Fruit fly (Drosophila melanogaster): ENCODE data around the gene AnxB11.

AnxB11 gene

DNA sequence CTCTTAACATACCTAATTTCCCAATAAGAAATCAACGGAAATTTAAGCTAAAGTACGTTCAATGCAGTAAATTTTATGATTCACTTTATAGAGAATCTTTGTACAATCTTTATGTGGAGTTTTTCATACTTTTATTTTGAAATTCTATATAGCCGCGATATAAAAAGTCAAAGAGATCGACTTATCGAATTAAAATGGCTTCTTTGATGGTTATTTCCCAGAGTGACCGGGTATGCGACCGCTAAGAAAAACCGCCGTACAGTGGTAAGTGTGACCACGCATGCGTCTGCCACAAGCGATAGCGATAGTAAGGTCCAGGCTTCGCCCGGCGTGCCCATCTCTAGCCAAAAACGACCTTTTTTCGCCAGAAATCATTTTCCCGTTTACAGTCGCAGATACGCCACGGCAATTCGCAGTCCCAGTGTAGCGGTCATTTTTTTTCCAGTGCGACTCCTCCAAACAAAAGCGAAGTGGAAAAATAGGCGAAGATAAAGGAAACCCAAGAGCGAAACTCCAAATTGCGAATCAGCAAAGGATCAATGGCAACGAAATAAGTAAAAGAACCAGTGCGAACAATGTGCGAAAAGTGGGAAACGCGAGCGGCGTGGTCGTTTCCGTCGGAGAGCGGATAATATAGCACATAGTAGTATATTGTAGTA, 530 bp upstream of the AnxB11 start, which contains the start of gene hang (continued):
- TF ChIP-seq br (optimal IDR thresholded peaks at IDR 0.05) (no peak), bsh (GFP tag; optimal IDR thresholded peaks at IDR 0.05) (peak in 1 of 2 experiments; percentile 0), lab (GFP tag; optimal IDR thresholded peaks at IDR 0.05) (peak; percentile 68), Sry-δ (GFP tag; optimal IDR thresholded peaks at IDR 0.05) (peak; percentile 95), CG10147 (GFP tag; optimal IDR thresholded peaks at IDR 0.05) (peak; percentile 27), Gug (GFP tag; IDR thresholded peaks at IDR 0.05) (peak; percentile 31; the same call in 1 of the 4 replicates), exex (tag; optimal IDR thresholded peaks at IDR 0.05) (no peak), CG2129 (GFP tag; IDR thresholded peaks at IDR 0.05; ENCODE audit: partially characterized antibody) (peak; percentile 34; the same call in 1 of the 2 replicates), dm (GFP tag; optimal IDR thresholded peaks at IDR 0.05) (peak; percentile 3), Tbp (GFP tag; optimal IDR thresholded peaks at IDR 0.05) (peak; percentile 41), CG34376 (GFP tag; optimal IDR thresholded peaks at IDR 0.05) (peak; percentile 67), Abd-B (GFP tag; optimal IDR thresholded peaks at IDR 0.05) (peak; percentile 30), dati (GFP tag; IDR thresholded peaks at IDR 0.05) (no peak), CG17612 (GFP tag; IDR thresholded peaks at IDR 0.05) (no peak), ftz-f1 (GFP tag; optimal IDR thresholded peaks at IDR 0.05) (no peak), crol (GFP tag; IDR thresholded peaks at IDR 0.05) (no peak), Kr (GFP tag; optimal IDR thresholded peaks at IDR 0.05) (no peak), CG8924 (tag; optimal IDR thresholded peaks at IDR 0.05) (peak; percentile 22), CG18619 (GFP tag; optimal IDR thresholded peaks at IDR 0.05) (peak; percentile 11), Meics (GFP tag; optimal IDR thresholded peaks at IDR 0.05) (peak; percentile 23), unc-4 (GFP tag; IDR thresholded peaks at IDR 0.05; ENCODE audit: partially characterized antibody) (peak; percentile 71), tio (GFP tag; optimal IDR thresholded peaks at IDR 0.05) (no peak), kni (GFP tag; optimal IDR thresholded peaks at IDR 0.05) (no peak), gfzf (GFP tag; optimal IDR thresholded peaks at IDR 0.05) (peak; percentile 93), stwl (tag; optimal IDR thresholded peaks at IDR 0.05) (peak; percentile 31), CG10321 (GFP tag; IDR thresholded peaks at IDR 0.05) (no peak), ind (GFP tag; optimal IDR thresholded peaks at IDR 0.05) (peak; percentile 10), Nf-YB (GFP tag; optimal IDR thresholded peaks at IDR 0.05) (peak; percentile 18), CG6254 (GFP tag; optimal IDR thresholded peaks at IDR 0.05) (no peak), CG9215 (GFP tag; IDR thresholded peaks at IDR 0.05) (no peak), Fer3 (tag; optimal IDR thresholded peaks at IDR 0.05) (peak; percentile 21), CG8281 (tag; optimal IDR thresholded peaks at IDR 0.05) (no peak), CG14667 (GFP tag; IDR thresholded peaks at IDR 0.05) (no peak), C15 (GFP tag; IDR thresholded peaks at IDR 0.05) (no peak), sens (GFP tag) (peak; percentile 65), tgo (GFP tag; IDR thresholded peaks at IDR 0.05) (no peak), klu (GFP tag; IDR thresholded peaks at IDR 0.05) (no peak), CG4730 (GFP tag; IDR thresholded peaks at IDR 0.05) (no peak), cas (GFP tag; IDR thresholded peaks at IDR 0.05) (peak; percentile 25; the same call in 1 of the 2 replicates), nom (GFP tag; optimal IDR thresholded peaks at IDR 0.05) (peak; percentile 67), cg (GFP tag; optimal IDR thresholded peaks at IDR 0.05) (no peak), crc (GFP tag; optimal IDR thresholded peaks at IDR 0.05) (peak; percentile 1), CG18764 (GFP tag; optimal IDR thresholded peaks at IDR 0.05) (no peak), CG6272 (GFP tag; IDR thresholded peaks at IDR 0.05) (peak; percentile 27; the same call in 1 of the 2 replicates), CG10565 (GFP tag; optimal IDR thresholded peaks at IDR 0.05) (no peak), CG13287 (GFP tag; IDR thresholded peaks at IDR 0.05; ENCODE audit: partially characterized antibody) (peak; percentile 79), pnt (GFP tag; optimal IDR thresholded peaks at IDR 0.05) (no peak), CG12744 (GFP tag; optimal IDR thresholded peaks at IDR 0.05) (no peak), CG12659 (GFP tag; optimal IDR thresholded peaks at IDR 0.05) (peak; percentile 85), Lhr (GFP tag; optimal IDR thresholded peaks at IDR 0.05) (peak; percentile 64)

Measured in whole organism, embryonic.